Worm (Caenorhabditis elegans) whole organism, young adult: ENCODE results near the gene ZK185.3.

Source experiments
- B0336.3 ChIP-seq: fragments of 200-800 bp; sonication (Bioruptor generic); IDR thresholded peaks from 2 replicates; pipeline ENCODE4 v1.3.6; 2022; ENCODE audit warnings: missing genetic modification characterization, missing compliant biosample characterization
- C06A6.2 ChIP-seq: fragments of 200-800 bp; sonication (Bioruptor generic); conservative IDR thresholded peaks from 2 replicates; pipeline ENCODE4 v1.3.6; 2022; ENCODE audit warnings: missing genetic modification characterization, missing compliant biosample characterization
- F22D6.2 ChIP-seq: sonication (generic microtip); optimal IDR thresholded peaks from 2 replicates; lab custom pipeline; 2016; ENCODE audit warnings: mild to moderate bottlenecking, missing genetic modification characterization, missing compliant biosample characterization
- F33H1.4 ChIP-seq: fragments of 200-800 bp; sonication (Bioruptor generic); IDR thresholded peaks from 2 replicates; pipeline ENCODE4 v1.3.6; 2022; ENCODE audit warnings: missing genetic modification reagents, missing genetic modification characterization, missing compliant biosample characterization
- F39B2.1 ChIP-seq: fragments of 200-800 bp; sonication (Bioruptor generic); IDR thresholded peaks from 2 replicates; pipeline ENCODE4 v1.3.6; 2022; ENCODE audit warnings: missing genetic modification reagents, missing genetic modification characterization, missing compliant biosample characterization
- F55B11.4 ChIP-seq: sonication (generic microtip); optimal IDR thresholded peaks from 2 replicates; lab custom pipeline; 2016; ENCODE audit warnings: missing compliant biosample characterization, missing genetic modification characterization, borderline replicate concordance; ENCODE audit not compliant: insufficient read depth
- F57A8.1 ChIP-seq: fragments of 200-800 bp; sonication (Bioruptor generic); optimal IDR thresholded peaks from 2 replicates; lab custom pipeline; 2018; ENCODE audit warnings: mild to moderate bottlenecking, missing genetic modification characterization, moderate library complexity, missing compliant biosample characterization
- K11D2.4 ChIP-seq: fragments of 200-800 bp; sonication (Bioruptor generic); IDR thresholded peaks from 2 replicates; pipeline ENCODE4 v1.3.6; 2022; ENCODE audit warnings: missing genetic modification reagents, missing genetic modification characterization, missing compliant biosample characterization
- K12H6.12 ChIP-seq: fragments of 200-800 bp; sonication (Bioruptor generic); optimal IDR thresholded peaks from 2 replicates; lab custom pipeline; 2018; ENCODE audit warnings: mild to moderate bottlenecking, missing genetic modification characterization, missing compliant biosample characterization
- Y67H2A.10 ChIP-seq: fragments of 200-800 bp; sonication (Bioruptor generic); conservative IDR thresholded peaks from 2 replicates; pipeline ENCODE4 v1.3.6; 2022; ENCODE audit warnings: missing genetic modification reagents, missing genetic modification characterization, missing compliant biosample characterization
- Y79H2A.3 ChIP-seq: fragments of 200-800 bp; sonication (Bioruptor generic); conservative IDR thresholded peaks from 2 replicates; pipeline ENCODE4 v1.3.6; 2022; ENCODE audit warnings: missing genetic modification reagents, missing genetic modification characterization, missing compliant biosample characterization
- Y95B8A.8 ChIP-seq: fragments of 200-800 bp; sonication (Bioruptor generic); IDR thresholded peaks from 2 replicates; pipeline ENCODE4 v1.3.6; 2022; ENCODE audit warnings: missing genetic modification reagents, missing genetic modification characterization, missing compliant biosample characterization
- akir-1 ChIP-seq: fragments of 200-800 bp; sonication (Bioruptor generic); optimal IDR thresholded peaks from 2 replicates; lab custom pipeline; 2018; ENCODE audit warnings: mild to moderate bottlenecking, missing genetic modification characterization, moderate library complexity, missing compliant biosample characterization
- aptf-2 ChIP-seq: fragments of 200-800 bp; sonication (Bioruptor generic); conservative IDR thresholded peaks from 2 replicates; pipeline ENCODE4 v1.3.6; 2022; ENCODE audit warnings: missing genetic modification reagents, missing genetic modification characterization, missing compliant biosample characterization
- cebp-1 ChIP-seq, 2 experiments: fragments of 200-800 bp in 1 of 2; sonication (Bioruptor generic) in 1 of 2; sonication (generic microtip) in 1 of 2; IDR thresholded peaks in 1 of 2; optimal IDR thresholded peaks in 1 of 2; 2 replicates each; pipeline versions ENCODE4 v1.3.6 to Lab custom; 2017 to 2022; ENCODE audit warnings: missing compliant biosample characterization in 2 of 2, missing genetic modification characterization in 2 of 2, mild to moderate bottlenecking in 1 of 2, missing genetic modification reagents in 1 of 2, moderate library complexity in 1 of 2
- ceh-100 ChIP-seq: fragments of 200-800 bp; sonication (Bioruptor generic); IDR thresholded peaks from 2 replicates; pipeline ENCODE4 v1.3.6; 2022; ENCODE audit warnings: missing genetic modification reagents, missing genetic modification characterization, missing compliant biosample characterization
- ceh-27 ChIP-seq: fragments of 200-800 bp; sonication (Bioruptor generic); optimal IDR thresholded peaks from 2 replicates; lab custom pipeline; 2018; ENCODE audit warnings: mild to moderate bottlenecking, missing genetic modification characterization, moderate library complexity, missing compliant biosample characterization
- ceh-40 ChIP-seq: fragments of 200-800 bp; sonication (Bioruptor generic); IDR thresholded peaks from 2 replicates; pipeline ENCODE4 v1.3.6; 2022; ENCODE audit warnings: missing genetic modification characterization, missing compliant biosample characterization
- ceh-58 ChIP-seq: fragments of 200-800 bp; sonication (Bioruptor generic); IDR thresholded peaks from 2 replicates; pipeline ENCODE4 v1.3.6; 2022; ENCODE audit warnings: missing genetic modification characterization, missing compliant biosample characterization
- ceh-79 ChIP-seq: sonication (generic microtip); optimal IDR thresholded peaks from 2 replicates; lab custom pipeline; 2017; ENCODE audit warnings: mild to moderate bottlenecking, missing genetic modification characterization, missing compliant biosample characterization
- ekl-4 ChIP-seq: fragments of 200-800 bp; sonication (Bioruptor generic); IDR thresholded peaks from 2 replicates; pipeline ENCODE4 v1.3.6; 2022; ENCODE audit warnings: missing genetic modification reagents, missing genetic modification characterization, missing compliant biosample characterization
- ets-4 ChIP-seq: fragments of 200-800 bp; sonication (Bioruptor generic); optimal IDR thresholded peaks from 2 replicates; lab custom pipeline; 2018; ENCODE audit warnings: mild to moderate bottlenecking, missing genetic modification characterization, missing compliant biosample characterization
- fkh-3 ChIP-seq: sonication (generic microtip); optimal IDR thresholded peaks from 2 replicates; lab custom pipeline; 2016; ENCODE audit warnings: mild to moderate bottlenecking, missing genetic modification characterization, missing compliant biosample characterization
- let-607 ChIP-seq, 2 experiments: fragments of 200-800 bp in 1 of 2; sonication (Bioruptor generic) in 1 of 2; sonication (generic microtip) in 1 of 2; optimal IDR thresholded peaks; 2 replicates each; lab custom pipeline; 2016 to 2018; ENCODE audit warnings: mild to moderate bottlenecking in 2 of 2, missing compliant biosample characterization in 2 of 2, missing genetic modification characterization in 2 of 2, moderate library complexity in 2 of 2, missing genotype in 1 of 2
- lin-26 ChIP-seq: fragments of 200-800 bp; sonication (Bioruptor generic); IDR thresholded peaks from 2 replicates; pipeline ENCODE4 v1.3.6; 2022; ENCODE audit warnings: missing genetic modification reagents, missing genetic modification characterization, missing compliant biosample characterization
- lin-40 ChIP-seq: sonication (generic microtip); optimal IDR thresholded peaks from 2 replicates; lab custom pipeline; 2016; ENCODE audit warnings: missing genetic modification characterization, mild to moderate bottlenecking, missing compliant biosample characterization, missing genotype, missing genetic modification reagents
- lsy-27 ChIP-seq: sonication (generic microtip); optimal IDR thresholded peaks from 2 replicates; lab custom pipeline; 2017; ENCODE audit warnings: missing genetic modification characterization, mild to moderate bottlenecking, missing compliant biosample characterization, antibody characterized with exemption, missing genotype, borderline replicate concordance; ENCODE audit not compliant: insufficient read depth
- madf-8 ChIP-seq: fragments of 200-800 bp; sonication (Bioruptor generic); conservative IDR thresholded peaks from 2 replicates; pipeline ENCODE4 v1.3.6; 2022; ENCODE audit warnings: missing genetic modification reagents, missing genetic modification characterization, missing compliant biosample characterization
- mxl-1 ChIP-seq: sonication (generic microtip); optimal IDR thresholded peaks from 2 replicates; lab custom pipeline; 2016; ENCODE audit warnings: missing genetic modification characterization, missing compliant biosample characterization
- nfya-1 ChIP-seq: sonication (generic microtip); optimal IDR thresholded peaks from 2 replicates; lab custom pipeline; 2017; ENCODE audit warnings: antibody characterized with exemption, missing compliant biosample characterization, missing genetic modification characterization, borderline replicate concordance; ENCODE audit not compliant: insufficient read depth
- nfyb-1 ChIP-seq: fragments of 200-800 bp; sonication (Bioruptor generic); IDR thresholded peaks from 2 replicates; pipeline ENCODE4 v1.3.6; 2022; ENCODE audit warnings: missing genetic modification reagents, missing genetic modification characterization, missing compliant biosample characterization
- nhr-27 ChIP-seq: fragments of 200-800 bp; sonication (Bioruptor generic); optimal IDR thresholded peaks from 2 replicates; lab custom pipeline; 2018; ENCODE audit warnings: mild to moderate bottlenecking, missing genetic modification characterization, moderate library complexity, missing compliant biosample characterization
- nhr-80 ChIP-seq: sonication (generic microtip); optimal IDR thresholded peaks from 2 replicates; lab custom pipeline; 2016; ENCODE audit warnings: missing genetic modification characterization, missing compliant biosample characterization
- rec-8 ChIP-seq, 2 experiments: sonication (generic microtip); optimal IDR thresholded peaks; 2 replicates each; lab custom pipeline; 2016; ENCODE audit warnings: mild to moderate bottlenecking in 2 of 2, missing genetic modification characterization in 2 of 2, missing genetic modification reagents in 2 of 2, missing genotype in 2 of 2, missing biosample characterization in 1 of 2, missing compliant biosample characterization in 1 of 2, moderate library complexity in 1 of 2
- repo-1 ChIP-seq: sonication (generic microtip); optimal IDR thresholded peaks from 2 replicates; lab custom pipeline; 2017; ENCODE audit warnings: mild to moderate bottlenecking, missing genetic modification characterization, missing compliant biosample characterization
- sea-2 ChIP-seq: fragments of 200-800 bp; sonication (Bioruptor generic); IDR thresholded peaks from 2 replicates; pipeline ENCODE4 v1.3.6; 2022; ENCODE audit warnings: missing genetic modification characterization, missing compliant biosample characterization
- snpc-1.3 ChIP-seq: sonication (generic microtip); optimal IDR thresholded peaks from 2 replicates; lab custom pipeline; 2017; ENCODE audit warnings: missing genetic modification characterization, mild to moderate bottlenecking, missing compliant biosample characterization, antibody characterized with exemption, moderate library complexity, missing genotype, missing genetic modification reagents; ENCODE audit not compliant: insufficient read depth
- somi-1 ChIP-seq: fragments of 200-800 bp; sonication (Bioruptor generic); optimal IDR thresholded peaks from 2 replicates; lab custom pipeline; 2018; ENCODE audit warnings: mild to moderate bottlenecking, missing genetic modification characterization, missing compliant biosample characterization
- tbx-9 ChIP-seq: sonication (generic microtip); optimal IDR thresholded peaks from 2 replicates; lab custom pipeline; 2016; ENCODE audit warnings: borderline replicate concordance, missing genetic modification characterization, inconsistent platforms, missing compliant biosample characterization
- unc-130 ChIP-seq: sonication (generic microtip); optimal IDR thresholded peaks from 2 replicates; lab custom pipeline; 2016; ENCODE audit warnings: missing genetic modification reagents, missing genetic modification characterization, missing compliant biosample characterization
- xnd-1 ChIP-seq: sonication (generic microtip); optimal IDR thresholded peaks from 2 replicates; lab custom pipeline; 2016; ENCODE audit warnings: missing genotype, missing genetic modification reagents, missing genetic modification characterization, missing compliant biosample characterization
- ztf-22 ChIP-seq: fragments of 200-800 bp; sonication (Bioruptor generic); optimal IDR thresholded peaks from 2 replicates; lab custom pipeline; 2018; ENCODE audit warnings: mild to moderate bottlenecking, missing genetic modification characterization, moderate library complexity, missing compliant biosample characterization

Gene ZK185.3

ce11 chrIV:4538672-4539071, 8.4 kb upstream of the ZK185.3 start (continued):
- TF ChIP-seq ets-4 (no peak), repo-1 (tag; lab: Kevin White, UChicago) (no peak), xnd-1 (tag; lab: Kevin White, UChicago) (no peak), cebp-1 (GFP tag; IDR thresholded peaks at IDR 0.05; lab: Robert Waterston, UW) (no peak), cebp-1 (tag; optimal IDR thresholded peaks at IDR 0.05; lab: Kevin White, UChicago) (no peak), sea-2 (GFP tag; lab: Robert Waterston, UW) (0 out of 2 replicates have a peak, but pooled peaks have one; percentile 55), ceh-58 (GFP tag; lab: Robert Waterston, UW) (no peak), Y95B8A.8 (GFP tag; lab: Robert Waterston, UW) (no peak), Y79H2A.3 (GFP tag; lab: Robert Waterston, UW) (no peak), akir-1 (GFP tag; lab: Kevin White, UChicago) (no peak), nfyb-1 (no peak), F57A8.1 (no peak), ceh-27 (GFP tag; lab: Kevin White, UChicago) (no peak), unc-130 (no peak), aptf-2 (GFP tag; lab: Robert Waterston, UW) (no peak), nhr-80 (no peak), ztf-22 (GFP tag; lab: Kevin White, UChicago) (no peak), ceh-100 (GFP tag; lab: Robert Waterston, UW) (no peak), Y67H2A.10 (no peak), somi-1 (GFP tag; lab: Kevin White, UChicago) (no peak), fkh-3 (tag; lab: Kevin White, UChicago) (no peak), lin-26 (peak; percentile 70; the same call in 1 of the 2 replicates), B0336.3 (no peak), rec-8 (tag; optimal IDR thresholded peaks at IDR 0.05; lab: Kevin White, UChicago) (no peak), let-607 (tag; optimal IDR thresholded peaks at IDR 0.05; lab: Kevin White, UChicago) (no peak), K12H6.12 (no peak), nhr-27 (tag; lab: Kevin White, UChicago) (no peak), mxl-1 (tag; lab: Kevin White, UChicago) (no peak), madf-8 (no peak), ekl-4 (no peak), lin-40 (tag; lab: Kevin White, UChicago) (no peak), ceh-79 (tag; lab: Kevin White, UChicago) (no peak), tbx-9 (tag; lab: Kevin White, UChicago) (no peak), F22D6.2 (no peak), snpc-1.3 (tag; lab: Kevin White, UChicago) (no peak), lsy-27 (tag; lab: Kevin White, UChicago) (no peak), F33H1.4 (GFP tag; lab: Robert Waterston, UW) (peak; percentile 18; the same call in 1 of the 2 replicates)

- TF ChIP-seq somi-1 (GFP tag; lab: Kevin White, UChicago) (no peak), K11D2.4 (no peak), C06A6.2 (GFP tag; lab: Robert Waterston, UW) (no peak), F55B11.4 (no peak), ceh-40 (no peak), F39B2.1 (GFP tag; lab: Robert Waterston, UW) (no peak), nfya-1 (tag; lab: Kevin White, UChicago) (no peak)
These were observed 6.0 kb upstream of the ZK185.3 start, which contains the start of gene ZK185.2 for ce11 chrIV:4536247-4536646. Gene ZK185.2 (plus strand): TSS chrIV:4536547.
